ENCODE assay signal across 4 fruit fly cellular contexts in genomic region chr3R:6674548-6674947, dm6.
TF ChIP-seq lines count a peak whose summit lies in the region.

No protein-coding gene starts in this region.

- no peak for TF ChIP-seq CTCF in whole organism, embryonic (GFP tag; optimal IDR thresholded peaks at IDR 0.05; lab: Kevin White, UChicago)

TF ChIP-seq in whole organism, embryonic, 481 proteins besides CTCF, POLR2A, EP300 and RAD21 (continues in another document):
- TF ChIP-seq D (optimal IDR thresholded peaks at IDR 0.05; lab: Kevin White, UChicago) = no peak
- peak; percentile 30 for TF ChIP-seq D (GFP tag; optimal IDR thresholded peaks at IDR 0.05; lab: Kevin White, UChicago)
- TF ChIP-seq NC2β (GFP tag; optimal IDR thresholded peaks at IDR 0.05; lab: Kevin White, UChicago) = no peak
- no peak for TF ChIP-seq CG11247 (GFP tag; IDR thresholded peaks at IDR 0.05; lab: Robert Waterston, UW)
- TF ChIP-seq MESR4 (GFP tag; optimal IDR thresholded peaks at IDR 0.05; lab: Kevin White, UChicago) = no peak
- TF ChIP-seq CG17912 (GFP tag; optimal IDR thresholded peaks at IDR 0.05; lab: Kevin White, UChicago) = no peak
- TF ChIP-seq jumu (GFP tag; optimal IDR thresholded peaks at IDR 0.05; lab: Kevin White, UChicago) = no peak
- no peak for TF ChIP-seq Bteb2 (GFP tag; optimal IDR thresholded peaks at IDR 0.05; lab: Kevin White, UChicago)
- TF ChIP-seq cad (GFP tag; optimal IDR thresholded peaks at IDR 0.05; lab: Kevin White, UChicago) = no peak
- TF ChIP-seq usp (GFP tag; optimal IDR thresholded peaks at IDR 0.05; lab: Kevin White, UChicago) = no peak
- TF ChIP-seq CG10147 (GFP tag; optimal IDR thresholded peaks at IDR 0.05; lab: Kevin White, UChicago) = no peak
- TF ChIP-seq CG7928 (GFP tag; optimal IDR thresholded peaks at IDR 0.05; lab: Kevin White, UChicago) = no peak
- no peak for TF ChIP-seq CG34376 (GFP tag; optimal IDR thresholded peaks at IDR 0.05; lab: Kevin White, UChicago)
- no peak for TF ChIP-seq vnd (GFP tag; IDR thresholded peaks at IDR 0.05; lab: Robert Waterston, UW; ENCODE audit: partially characterized antibody)
- TF ChIP-seq Neu2 (GFP tag; optimal IDR thresholded peaks at IDR 0.05; lab: Kevin White, UChicago; ENCODE audit: borderline replicate concordance) = no peak
- peak; percentile 1 for TF ChIP-seq CG33557 (GFP tag; optimal IDR thresholded peaks at IDR 0.05; lab: Kevin White, UChicago)
- no peak for TF ChIP-seq mld (GFP tag; IDR thresholded peaks at IDR 0.05; lab: Robert Waterston, UW; ENCODE audit: partially characterized antibody)
- TF ChIP-seq sd (tag; optimal IDR thresholded peaks at IDR 0.05; lab: Kevin White, UChicago) = no peak
- TF ChIP-seq CG7786 (GFP tag; optimal IDR thresholded peaks at IDR 0.05; lab: Kevin White, UChicago) = no peak
- TF ChIP-seq dimm (GFP tag; IDR thresholded peaks at IDR 0.05; lab: Robert Waterston, UW) = no peak
- TF ChIP-seq CG1832 (GFP tag; optimal IDR thresholded peaks at IDR 0.05; lab: Kevin White, UChicago) = no peak
- 0 out of 2 replicates have a peak, but pooled peaks have one; percentile 31 for TF ChIP-seq crol (GFP tag; IDR thresholded peaks at IDR 0.05; lab: Robert Waterston, UW)
- TF ChIP-seq ken (GFP tag; IDR thresholded peaks at IDR 0.05; lab: Robert Waterston, UW) = no peak

TF ChIP-seq in whole organism, prepupa, 60 proteins besides CTCF, POLR2A, EP300 and RAD21 (continues in another document):
- no peak for TF ChIP-seq svp (GFP tag; lab: Kevin White, UChicago)
- no peak for TF ChIP-seq CG16779 (tag; optimal IDR thresholded peaks at IDR 0.05; lab: Kevin White, UChicago)
- peak; percentile 9 for TF ChIP-seq Sox14 (GFP tag; optimal IDR thresholded peaks at IDR 0.05; lab: Kevin White, UChicago)
- no peak for TF ChIP-seq Hr4 (GFP tag; optimal IDR thresholded peaks at IDR 0.05; lab: Kevin White, UChicago)
- TF ChIP-seq Hr39 (GFP tag; optimal IDR thresholded peaks at IDR 0.05; lab: Kevin White, UChicago) = peak; percentile 26
- TF ChIP-seq Sox102F (GFP tag; optimal IDR thresholded peaks at IDR 0.05; lab: Kevin White, UChicago) = peak; percentile 14
- TF ChIP-seq CG34406 (GFP tag; optimal IDR thresholded peaks at IDR 0.05; lab: Kevin White, UChicago) = no peak
- TF ChIP-seq CG7368 (GFP tag; optimal IDR thresholded peaks at IDR 0.05; lab: Kevin White, UChicago) = no peak
- TF ChIP-seq Blimp-1 (GFP tag; optimal IDR thresholded peaks at IDR 0.05; lab: Kevin White, UChicago) = no peak
- TF ChIP-seq lz (GFP tag; optimal IDR thresholded peaks at IDR 0.05; lab: Kevin White, UChicago) = no peak
- TF ChIP-seq CG8632 (GFP tag; optimal IDR thresholded peaks at IDR 0.05; lab: Kevin White, UChicago) = peak; percentile 7
- peak; percentile 3 for TF ChIP-seq Eip75B (GFP tag; optimal IDR thresholded peaks at IDR 0.05; lab: Kevin White, UChicago)
- TF ChIP-seq CG11762 (GFP tag; optimal IDR thresholded peaks at IDR 0.05; lab: Kevin White, UChicago; ENCODE audit: insufficient read depth) = no peak
- peak; percentile 10 for TF ChIP-seq OdsH (GFP tag; optimal IDR thresholded peaks at IDR 0.05; lab: Kevin White, UChicago)
- TF ChIP-seq dsx (GFP tag; optimal IDR thresholded peaks at IDR 0.05; lab: Kevin White, UChicago; ENCODE audit: poor library complexity, severe bottlenecking) = no peak
- TF ChIP-seq CG11294 (GFP tag; IDR thresholded peaks at IDR 0.05; lab: Robert Waterston, UW) = no peak
- no peak for TF ChIP-seq CG11902 (GFP tag; optimal IDR thresholded peaks at IDR 0.05; lab: Kevin White, UChicago)
- TF ChIP-seq acj6 (GFP tag; optimal IDR thresholded peaks at IDR 0.05; lab: Kevin White, UChicago) = peak; percentile 18
- peak in 1 of 2 experiments; percentile 4 for TF ChIP-seq ss (GFP tag; optimal IDR thresholded peaks at IDR 0.05; lab: Kevin White, UChicago)
- peak; percentile 31 for TF ChIP-seq topi (GFP tag; optimal IDR thresholded peaks at IDR 0.05; lab: Kevin White, UChicago)
- peak; percentile 30 for TF ChIP-seq CG3032 (tag; optimal IDR thresholded peaks at IDR 0.05; lab: Kevin White, UChicago)
- no peak for TF ChIP-seq Eip93F (GFP tag; optimal IDR thresholded peaks at IDR 0.05; lab: Kevin White, UChicago)
- TF ChIP-seq eg (GFP tag; IDR thresholded peaks at IDR 0.05; lab: Robert Waterston, UW) = no peak
- TF ChIP-seq fd85E (GFP tag; optimal IDR thresholded peaks at IDR 0.05; lab: Kevin White, UChicago) = no peak

TF ChIP-seq in whole organism, pupa, 21 proteins besides CTCF, POLR2A, EP300 and RAD21:
- peak; percentile 59 for TF ChIP-seq CG8159 (tag; optimal IDR thresholded peaks at IDR 0.05; lab: Kevin White, UChicago)
- TF ChIP-seq Pif1A (GFP tag; optimal IDR thresholded peaks at IDR 0.05; lab: Kevin White, UChicago) = peak; percentile 8
- TF ChIP-seq CG15710 (tag; optimal IDR thresholded peaks at IDR 0.05; lab: Kevin White, UChicago) = no peak
- TF ChIP-seq CG34367 (tag; optimal IDR thresholded peaks at IDR 0.05; lab: Kevin White, UChicago) = no peak

TF ChIP-seq in whole organism, wandering third instar larva, 38 proteins besides CTCF, POLR2A, EP300 and RAD21:
- TF ChIP-seq ey (GFP tag; optimal IDR thresholded peaks at IDR 0.05; lab: Kevin White, UChicago) (peak; percentile 29), HLH106 (tag; optimal IDR thresholded peaks at IDR 0.05; lab: Kevin White, UChicago) (peak; percentile 42), fru (GFP tag; optimal IDR thresholded peaks at IDR 0.05; lab: Kevin White, UChicago) (peak; percentile 32), tai (GFP tag; optimal IDR thresholded peaks at IDR 0.05; lab: Kevin White, UChicago) (no peak), h (GFP tag; optimal IDR thresholded peaks at IDR 0.05; lab: Kevin White, UChicago) (peak; percentile 48)

Comparison
In these comparisons a context has a peak if more than half of its experiments do, and no peak if none do; other contexts are left out.
1. Of the 7 proteins assayed by ChIP-seq in both whole organism, embryonic and whole organism, prepupa: peak only in whole organism, embryonic: Blimp-1; only in whole organism, prepupa: Hr39 and Sox102F; in both: none; in neither: 4.